Worm (Caenorhabditis elegans) whole organism, early embryonic: ENCODE data around the gene atp-2.

Source experiments
- F13C5.2 ChIP-seq: sonication (generic microtip); optimal IDR thresholded peaks from 2 replicates; lab custom pipeline; 2017; ENCODE audit warnings: mild to moderate bottlenecking, missing genetic modification characterization, inconsistent platforms, missing compliant biosample characterization
- aly-1 ChIP-seq: sonication (generic microtip); optimal IDR thresholded peaks from 2 replicates; lab custom pipeline; 2016; ENCODE audit warnings: missing genetic modification characterization, missing compliant biosample characterization
- ama-1 ChIP-seq: fragments of 150-350 bp; optimal IDR thresholded peaks from 2 replicates; lab custom pipeline; 2014
- ceh-13 ChIP-seq: fragments of 200-800 bp; sonication (Bioruptor generic); optimal IDR thresholded peaks from 2 replicates; lab custom pipeline; 2018; ENCODE audit warnings: mild to moderate bottlenecking, missing genetic modification characterization, missing compliant biosample characterization
- ceh-36 ChIP-seq: sonication (generic microtip); optimal IDR thresholded peaks from 2 replicates; lab custom pipeline; 2016; ENCODE audit warnings: missing genetic modification characterization, inconsistent platforms, missing compliant biosample characterization
- ets-7 ChIP-seq: sonication (generic microtip); optimal IDR thresholded peaks from 2 replicates; lab custom pipeline; 2016; ENCODE audit warnings: missing genotype, missing genetic modification characterization, missing compliant biosample characterization
- flt-1 ChIP-seq: fragments of 200-800 bp; sonication (Bioruptor generic); IDR thresholded peaks from 2 replicates; pipeline ENCODE4 v1.3.6; 2022; ENCODE audit warnings: missing genetic modification characterization, missing compliant biosample characterization
- hmbx-1 ChIP-seq: sonication (generic microtip); optimal IDR thresholded peaks from 2 replicates; lab custom pipeline; 2016; ENCODE audit warnings: mild to moderate bottlenecking, missing genetic modification characterization, missing compliant biosample characterization
- hmg-4 ChIP-seq: fragments of 200-800 bp; sonication (Bioruptor generic); optimal IDR thresholded peaks from 2 replicates; lab custom pipeline; 2018; ENCODE audit warnings: mild to moderate bottlenecking, missing genetic modification characterization, missing compliant biosample characterization
- sea-1 ChIP-seq: fragments of 200-800 bp; sonication (Bioruptor generic); conservative IDR thresholded peaks from 2 replicates; pipeline ENCODE4 v1.3.6; 2022; ENCODE audit warnings: missing genetic modification characterization, missing compliant biosample characterization
- tbx-37 ChIP-seq: fragments of 200-800 bp; sonication (Bioruptor generic); conservative IDR thresholded peaks from 2 replicates; pipeline ENCODE4 v1.3.6; 2022; ENCODE audit warnings: missing genetic modification reagents, missing genetic modification characterization, missing compliant biosample characterization

DNA sequence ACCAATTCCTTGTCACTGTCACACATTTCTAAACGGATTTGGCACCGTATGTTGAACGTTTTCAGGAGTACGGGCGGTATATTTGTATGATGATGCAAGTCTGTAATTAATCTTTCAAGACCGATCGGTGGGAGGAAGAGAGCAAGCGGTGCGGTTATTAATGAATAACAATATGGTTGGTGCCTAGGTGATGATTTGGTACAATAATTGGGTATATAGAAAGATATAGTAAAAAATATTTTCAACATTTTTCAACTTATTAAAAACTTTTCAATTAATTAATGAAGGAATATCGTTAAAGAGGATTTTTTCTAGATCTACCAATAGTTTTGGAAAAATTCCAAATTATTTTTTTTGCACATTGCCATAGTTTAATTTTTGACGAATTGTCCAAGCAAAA lies 16.3 kb downstream of the atp-2 start, which contains the start of gene cnd-1:
- no peak for TF ChIP-seq tbx-37 (GFP tag; lab: Robert Waterston, UW)
- no peak for TF ChIP-seq ceh-13 (GFP tag; lab: Kevin White, UChicago)
- no peak for TF ChIP-seq ama-1 (lab: Kevin White, UChicago)
- TF ChIP-seq F13C5.2 (tag; lab: Kevin White, UChicago): no peak
- no peak for TF ChIP-seq sea-1 (GFP tag; lab: Robert Waterston, UW)
- no peak for TF ChIP-seq aly-1 (tag; lab: Kevin White, UChicago)
- TF ChIP-seq flt-1: no peak
- TF ChIP-seq ets-7 (tag; lab: Kevin White, UChicago): no peak
- TF ChIP-seq hmg-4 (GFP tag; lab: Kevin White, UChicago): no peak
- no peak for TF ChIP-seq ceh-36
- TF ChIP-seq hmbx-1 (tag; lab: Kevin White, UChicago): no peak
